Worm (Caenorhabditis elegans): Measurements from ENCODE around the gene spat-2.

DNA sequence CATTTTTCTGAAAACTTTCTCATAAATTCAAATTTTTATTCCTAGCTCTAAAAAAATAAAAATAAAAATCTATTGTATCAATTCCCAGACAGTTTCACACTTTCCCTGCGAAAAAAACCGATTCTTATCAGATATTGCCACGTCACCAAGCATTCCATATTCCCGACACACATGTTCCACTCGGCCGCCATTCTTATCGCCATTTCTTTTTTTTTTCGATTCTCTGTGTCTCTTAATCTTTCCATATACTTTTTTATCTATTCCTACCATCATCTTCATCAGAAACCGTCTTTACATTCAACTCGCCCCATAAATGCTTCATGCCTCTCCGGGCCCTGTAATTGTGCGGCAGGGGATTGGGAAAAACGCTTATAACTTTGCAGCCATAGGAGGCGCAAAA, 50.7 kb downstream of the spat-2 start:
- TF ChIP-seq B0035.1 (tag; optimal IDR thresholded peaks at IDR 0.05): no peak
- TF ChIP-seq ztf-28 (GFP tag; IDR thresholded peaks at IDR 0.05): no peak
- no peak for TF ChIP-seq B0336.3 (GFP tag; IDR thresholded peaks at IDR 0.05)
- TF ChIP-seq dpl-1 (GFP tag; optimal IDR thresholded peaks at IDR 0.05): no peak
- TF ChIP-seq mes-4 (tag; optimal IDR thresholded peaks at IDR 0.05): no peak
- no peak for TF ChIP-seq snpc-1.3 (tag; optimal IDR thresholded peaks at IDR 0.05; ENCODE audit: insufficient read depth)
- TF ChIP-seq ztf-3 (GFP tag; optimal IDR thresholded peaks at IDR 0.05): no peak
